Fruit fly (Drosophila melanogaster) whole organism, embryonic: ENCODE measurements around the gene asun.

Source experiments
- Atf6 ChIP-seq: fragments of 200-800 bp; sonication (Bioruptor generic); IDR thresholded peaks from 2 replicates; pipeline ENCODE4 v1.3.6; 2022; ENCODE audit warnings: missing biosample characterization, missing genetic modification characterization
- C15 ChIP-seq: fragments of 200-800 bp; sonication (Bioruptor generic); IDR thresholded peaks from 3 replicates; pipeline ENCODE4 v1.3.6; 2022; ENCODE audit warnings: missing biosample characterization, missing genetic modification characterization
- CG10147 ChIP-seq: fragments of 200-800 bp; sonication (Bioruptor generic); optimal IDR thresholded peaks from 2 replicates; lab custom pipeline; 2019; ENCODE audit warnings: missing biosample characterization, mild to moderate bottlenecking, missing genetic modification characterization, moderate library complexity
- CG10274 ChIP-seq: fragments of 200-800 bp; sonication (Bioruptor generic); optimal IDR thresholded peaks from 3 replicates; lab custom pipeline; 2017; ENCODE audit warnings: missing biosample characterization, mild to moderate bottlenecking, missing genetic modification characterization
- CG10431 ChIP-seq: fragments of 200-800 bp; sonication (Bioruptor generic); optimal IDR thresholded peaks from 3 replicates; lab custom pipeline; 2018; ENCODE audit warnings: missing biosample characterization, mild to moderate bottlenecking, missing genetic modification characterization
- CG11093 ChIP-seq: fragments of 200-800 bp; sonication (Bioruptor generic); IDR thresholded peaks from 3 replicates; pipeline ENCODE4 v1.3.6; 2022; ENCODE audit warnings: missing biosample characterization, missing genetic modification characterization
- CG11560 ChIP-seq: fragments of 200-800 bp; sonication (Bioruptor generic); IDR thresholded peaks from 3 replicates; pipeline ENCODE4 v1.3.6; 2022; ENCODE audit warnings: missing biosample characterization, missing genetic modification characterization
- CG11695 ChIP-seq: fragments of 200-800 bp; sonication (Bioruptor generic); IDR thresholded peaks from 3 replicates; pipeline ENCODE4 v1.3.6; 2022; ENCODE audit warnings: missing biosample characterization, missing genetic modification characterization
- CG1233 ChIP-seq: fragments of 200-800 bp; sonication (Bioruptor generic); optimal IDR thresholded peaks from 4 replicates; lab custom pipeline; 2018; ENCODE audit warnings: missing biosample characterization, mild to moderate bottlenecking, missing genetic modification characterization
- CG12391 ChIP-seq: fragments of 200-800 bp; sonication (Bioruptor generic); optimal IDR thresholded peaks from 3 replicates; lab custom pipeline; 2018; ENCODE audit warnings: missing biosample characterization, mild to moderate bottlenecking, missing genetic modification characterization, moderate library complexity
- CG12659 ChIP-seq: fragments of 200-800 bp; sonication (Bioruptor generic); optimal IDR thresholded peaks from 3 replicates; lab custom pipeline; 2017; ENCODE audit warnings: mild to moderate bottlenecking, missing biosample characterization, missing genetic modification reagents, missing genetic modification characterization
- CG13775 ChIP-seq: fragments of 200-800 bp; sonication (Bioruptor generic); optimal IDR thresholded peaks from 3 replicates; lab custom pipeline; 2017; ENCODE audit warnings: missing biosample characterization, mild to moderate bottlenecking, missing genetic modification characterization
- CG14667 ChIP-seq: fragments of 200-800 bp; sonication (Bioruptor generic); IDR thresholded peaks from 2 replicates; pipeline ENCODE4 v1.3.6; 2022; ENCODE audit warnings: missing biosample characterization, missing genetic modification characterization
- CG1529 ChIP-seq: fragments of 200-800 bp; sonication (Bioruptor generic); optimal IDR thresholded peaks from 3 replicates; lab custom pipeline; 2018; ENCODE audit warnings: missing biosample characterization, missing genetic modification characterization
- CG16813 ChIP-seq: fragments of 200-800 bp; sonication (Bioruptor generic); IDR thresholded peaks from 3 replicates; pipeline ENCODE4 v1.3.6; 2022; ENCODE audit warnings: missing biosample characterization, missing genetic modification characterization; ENCODE audit not compliant: partially characterized antibody
- CG17912 ChIP-seq: fragments of 200-800 bp; sonication (Bioruptor generic); optimal IDR thresholded peaks from 2 replicates; lab custom pipeline; 2018; ENCODE audit warnings: missing biosample characterization, mild to moderate bottlenecking, missing genetic modification characterization
- CG18476 ChIP-seq: fragments of 200-800 bp; sonication (Bioruptor generic); optimal IDR thresholded peaks from 2 replicates; lab custom pipeline; 2016; ENCODE audit warnings: missing biosample characterization, mild to moderate bottlenecking, missing genetic modification characterization
- CG18619 ChIP-seq: fragments of 200-800 bp; sonication (Bioruptor generic); optimal IDR thresholded peaks from 3 replicates; lab custom pipeline; 2017; ENCODE audit warnings: missing biosample characterization, mild to moderate bottlenecking, missing genetic modification characterization
- CG2129 ChIP-seq: fragments of 200-800 bp; sonication (Bioruptor generic); IDR thresholded peaks from 2 replicates; pipeline ENCODE4 v1.3.6; 2022; ENCODE audit warnings: missing biosample characterization, missing genetic modification characterization; ENCODE audit not compliant: partially characterized antibody
- CG3407 ChIP-seq: fragments of 200-800 bp; sonication (Bioruptor generic); optimal IDR thresholded peaks from 2 replicates; lab custom pipeline; 2018; ENCODE audit warnings: missing biosample characterization, mild to moderate bottlenecking, missing genetic modification characterization
- CG5245 ChIP-seq: fragments of 200-800 bp; sonication (Bioruptor generic); optimal IDR thresholded peaks from 3 replicates; lab custom pipeline; 2016; ENCODE audit warnings: missing biosample characterization, missing genetic modification characterization
- CG6272 ChIP-seq: fragments of 200-800 bp; sonication (Bioruptor generic); IDR thresholded peaks from 2 replicates; pipeline ENCODE4 v1.3.6; 2022; ENCODE audit warnings: missing biosample characterization, missing genetic modification characterization
- CG6765 ChIP-seq: fragments of 200-800 bp; sonication (Bioruptor generic); optimal IDR thresholded peaks from 3 replicates; lab custom pipeline; 2017; ENCODE audit warnings: missing biosample characterization, mild to moderate bottlenecking, missing genetic modification characterization
- CG7271 ChIP-seq: fragments of 200-800 bp; sonication (Bioruptor generic); optimal IDR thresholded peaks from 2 replicates; lab custom pipeline; 2018; ENCODE audit warnings: missing biosample characterization, mild to moderate bottlenecking, missing genetic modification characterization, moderate library complexity
- Doc2 ChIP-seq: fragments of 200-800 bp; sonication (Bioruptor generic); IDR thresholded peaks from 2 replicates; pipeline ENCODE4 v1.3.6; 2022; ENCODE audit warnings: missing biosample characterization, missing genetic modification characterization
- Drgx ChIP-seq: fragments of 200-800 bp; sonication (Bioruptor generic); IDR thresholded peaks from 2 replicates; pipeline ENCODE4 v1.3.6; 2022; ENCODE audit warnings: missing biosample characterization, missing genetic modification characterization
- Hand ChIP-seq: fragments of 200-800 bp; sonication (Bioruptor generic); optimal IDR thresholded peaks from 2 replicates; lab custom pipeline; 2017; ENCODE audit warnings: mild to moderate bottlenecking, missing biosample characterization, missing genetic modification reagents, missing genetic modification characterization
- HmgZ ChIP-seq: fragments of 200-800 bp; sonication (Bioruptor generic); optimal IDR thresholded peaks from 2 replicates; lab custom pipeline; 2018; ENCODE audit warnings: missing biosample characterization, mild to moderate bottlenecking, missing genetic modification characterization
- Max ChIP-seq: fragments of 200-800 bp; sonication (Bioruptor generic); optimal IDR thresholded peaks from 2 replicates; lab custom pipeline; 2016; ENCODE audit warnings: missing biosample characterization, mild to moderate bottlenecking, missing genetic modification characterization
- Mes4 ChIP-seq: fragments of 200-800 bp; sonication (Bioruptor generic); optimal IDR thresholded peaks from 2 replicates; lab custom pipeline; 2016; ENCODE audit warnings: missing biosample characterization, missing genetic modification characterization
- Nf-YB ChIP-seq: fragments of 200-800 bp; sonication (Bioruptor generic); optimal IDR thresholded peaks from 3 replicates; lab custom pipeline; 2019; ENCODE audit warnings: missing biosample characterization, mild to moderate bottlenecking, missing genetic modification characterization, moderate library complexity
- Pdp1 ChIP-seq, 2 experiments: fragments of 200-800 bp; sonication (Bioruptor generic); optimal IDR thresholded peaks; 3 replicates each; lab custom pipeline; 2016; ENCODE audit warnings: missing biosample characterization in 2 of 2, missing genetic modification characterization in 2 of 2, mild to moderate bottlenecking in 1 of 2, moderate library complexity in 1 of 2
- Side ChIP-seq: fragments of 200-800 bp; sonication (Bioruptor generic); optimal IDR thresholded peaks from 2 replicates; lab custom pipeline; 2016; ENCODE audit warnings: missing biosample characterization, missing genetic modification characterization
- Stat92E ChIP-seq, 3 experiments: fragments of >200 bp in 2 of 3; fragments of 200-800 bp in 1 of 3; sonication (Bioruptor generic) in 1 of 3; optimal IDR thresholded peaks; 2 replicates each; lab custom pipeline; 2017 to 2019; ENCODE audit warnings: missing biosample characterization in 3 of 3, missing genetic modification characterization in 3 of 3, mild to moderate bottlenecking in 1 of 3, moderate library complexity in 1 of 3
- aop ChIP-seq: fragments of 200-800 bp; sonication (Bioruptor generic); IDR thresholded peaks from 2 replicates; pipeline ENCODE4 v1.3.6; 2022; ENCODE audit warnings: missing biosample characterization, missing genetic modification characterization
- ci ChIP-seq: fragments of 200-800 bp; sonication (Bioruptor generic); IDR thresholded peaks from 3 replicates; pipeline ENCODE4 v1.3.6; 2022; ENCODE audit warnings: missing biosample characterization, missing genetic modification characterization
- dmrt11E ChIP-seq: fragments of 200-800 bp; sonication (Bioruptor generic); optimal IDR thresholded peaks from 3 replicates; lab custom pipeline; 2018; ENCODE audit warnings: missing biosample characterization, mild to moderate bottlenecking, missing genetic modification characterization, moderate library complexity
- dpn ChIP-seq, 2 experiments: fragments of 200-800 bp; sonication (Bioruptor generic); optimal IDR thresholded peaks; 3 replicates each; lab custom pipeline; 2016; ENCODE audit warnings: missing biosample characterization in 2 of 2, missing genetic modification characterization in 2 of 2
- ems ChIP-seq: fragments of 200-800 bp; sonication (Bioruptor generic); optimal IDR thresholded peaks from 3 replicates; lab custom pipeline; 2016; ENCODE audit warnings: missing biosample characterization, missing genetic modification characterization
- gcm ChIP-seq: fragments of 200-800 bp; sonication (Bioruptor generic); optimal IDR thresholded peaks from 2 replicates; lab custom pipeline; 2019; ENCODE audit warnings: missing biosample characterization, mild to moderate bottlenecking, missing genetic modification characterization, moderate library complexity
- gfzf ChIP-seq: fragments of 200-800 bp; sonication (Bioruptor generic); optimal IDR thresholded peaks from 2 replicates; lab custom pipeline; 2016; ENCODE audit warnings: missing biosample characterization, mild to moderate bottlenecking, missing genetic modification characterization, moderate library complexity
- gsb-n ChIP-seq: fragments of 200-800 bp; sonication (Bioruptor generic); optimal IDR thresholded peaks from 3 replicates; lab custom pipeline; 2018; ENCODE audit warnings: missing biosample characterization, mild to moderate bottlenecking, missing genetic modification characterization
- lola ChIP-seq, 3 experiments: fragments of >200 bp in 2 of 3; fragments of 200-800 bp in 1 of 3; sonication (Bioruptor generic) in 1 of 3; optimal IDR thresholded peaks; 2 replicates each; lab custom pipeline; 2017 to 2019; ENCODE audit warnings: missing biosample characterization in 3 of 3, missing genetic modification characterization in 3 of 3, mild to moderate bottlenecking in 1 of 3, moderate library complexity in 1 of 3
- odd ChIP-seq: fragments of 200-800 bp; sonication (Bioruptor generic); optimal IDR thresholded peaks from 2 replicates; lab custom pipeline; 2017; ENCODE audit warnings: missing biosample characterization, mild to moderate bottlenecking, missing genetic modification characterization
- pnt ChIP-seq: fragments of 200-800 bp; sonication (Bioruptor generic); optimal IDR thresholded peaks from 3 replicates; lab custom pipeline; 2016; ENCODE audit warnings: missing biosample characterization, missing genetic modification characterization
- salm ChIP-seq: fragments of 200-800 bp; sonication (Bioruptor generic); optimal IDR thresholded peaks from 2 replicates; lab custom pipeline; 2018; ENCODE audit warnings: missing biosample characterization, mild to moderate bottlenecking, missing genetic modification characterization
- sens-2 ChIP-seq: fragments of 200-800 bp; sonication (Bioruptor generic); IDR thresholded peaks from 2 replicates; pipeline ENCODE4 v1.3.6; 2022; ENCODE audit warnings: missing biosample characterization, missing genetic modification characterization
- sima ChIP-seq: fragments of 200-800 bp; sonication (Bioruptor generic); optimal IDR thresholded peaks from 2 replicates; lab custom pipeline; 2016; ENCODE audit warnings: missing biosample characterization, missing genetic modification characterization
- slou ChIP-seq: fragments of 200-800 bp; sonication (Bioruptor generic); optimal IDR thresholded peaks from 3 replicates; lab custom pipeline; 2016; ENCODE audit warnings: missing biosample characterization, missing genetic modification characterization
- zen ChIP-seq: fragments of 200-800 bp; sonication (Bioruptor generic); optimal IDR thresholded peaks from 3 replicates; lab custom pipeline; 2018; ENCODE audit warnings: missing biosample characterization, mild to moderate bottlenecking, missing genetic modification characterization, moderate library complexity

Gene asun

DNA sequence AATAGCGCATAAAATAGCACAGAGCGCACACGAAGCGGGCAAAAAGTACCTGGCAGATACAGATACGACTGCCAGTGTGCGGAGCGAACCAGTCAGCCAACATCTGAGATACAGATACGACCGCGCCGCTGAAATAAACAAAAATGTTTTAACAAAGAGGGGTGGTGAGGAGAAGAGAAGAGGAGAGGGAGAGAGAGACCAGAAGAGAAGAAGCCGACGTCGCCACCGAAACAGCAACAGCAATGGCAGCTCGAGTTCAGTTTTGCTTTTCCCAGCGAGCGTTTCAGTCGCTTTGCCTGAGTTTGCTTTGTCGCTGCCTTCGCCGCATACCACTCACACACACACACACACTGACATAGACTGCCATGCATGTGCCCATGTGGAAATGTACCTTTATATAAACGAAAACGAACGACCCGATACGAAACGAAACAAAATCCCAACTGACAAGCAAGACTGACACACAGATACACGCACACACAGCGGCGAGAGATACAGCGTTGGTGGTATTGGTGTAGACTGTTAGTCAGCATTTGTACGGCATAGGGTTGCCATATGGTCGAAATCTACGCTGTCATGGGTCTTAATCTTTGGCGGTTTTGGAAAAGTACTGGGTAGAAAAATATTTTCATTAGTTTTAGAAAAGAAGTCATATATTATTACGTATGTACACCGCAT lies 22.8 kb upstream of the asun start (continued):
- TF ChIP-seq lola (GFP tag; optimal IDR thresholded peaks at IDR 0.05; lab: Kevin White, UChicago) (peak in 1 of 3 experiments; percentile 41), slou (GFP tag; lab: Kevin White, UChicago) (no peak), CG16813 (GFP tag; lab: Robert Waterston, UW) (no peak), CG10431 (GFP tag; lab: Kevin White, UChicago) (no peak), CG17912 (GFP tag; lab: Kevin White, UChicago) (peak; percentile 47), ci (GFP tag; lab: Robert Waterston, UW) (no peak), CG11560 (tag; lab: Robert Waterston, UW) (no peak), CG1233 (GFP tag; lab: Kevin White, UChicago) (peak; percentile 17), sens-2 (GFP tag; lab: Robert Waterston, UW) (no peak), CG18476 (GFP tag; lab: Kevin White, UChicago) (no peak), Mes4 (no peak), zen (tag; lab: Kevin White, UChicago) (no peak), Max (GFP tag; lab: Kevin White, UChicago) (no peak), Nf-YB (no peak), CG10147 (peak; percentile 21), dmrt11E (no peak), Hand (GFP tag; lab: Kevin White, UChicago) (peak; percentile 39), CG11695 (GFP tag; lab: Robert Waterston, UW) (no peak), pnt (GFP tag; lab: Kevin White, UChicago) (no peak), Drgx (GFP tag; lab: Robert Waterston, UW) (no peak), CG12391 (tag; lab: Kevin White, UChicago) (no peak), CG1529 (no peak), gfzf (GFP tag; lab: Kevin White, UChicago) (peak; percentile 3), Side (no peak), CG6765 (GFP tag; lab: Kevin White, UChicago) (no peak), CG11093 (GFP tag; lab: Robert Waterston, UW) (no peak), CG7271 (tag; lab: Kevin White, UChicago) (no peak), dpn (GFP tag; optimal IDR thresholded peaks at IDR 0.05; lab: Kevin White, UChicago) (peak in 1 of 2 experiments; percentile 31), Stat92E (GFP tag; optimal IDR thresholded peaks at IDR 0.05; lab: Kevin White, UChicago) (peak in 1 of 3 experiments; percentile 74), CG6272 (GFP tag; lab: Robert Waterston, UW) (0 out of 2 replicates have a peak, but pooled peaks have one; percentile 28), sima (GFP tag; lab: Kevin White, UChicago) (no peak), gsb-n (tag; lab: Kevin White, UChicago) (peak; percentile 29), CG2129 (no peak), CG14667 (GFP tag; lab: Robert Waterston, UW) (no peak), Atf6 (GFP tag; lab: Robert Waterston, UW) (no peak), CG13775 (GFP tag; lab: Kevin White, UChicago) (no peak), aop (GFP tag; lab: Robert Waterston, UW) (no peak), CG5245 (GFP tag; lab: Kevin White, UChicago) (no peak)
- TF ChIP-seq, all 482 proteins: peak for 150

DNA sequence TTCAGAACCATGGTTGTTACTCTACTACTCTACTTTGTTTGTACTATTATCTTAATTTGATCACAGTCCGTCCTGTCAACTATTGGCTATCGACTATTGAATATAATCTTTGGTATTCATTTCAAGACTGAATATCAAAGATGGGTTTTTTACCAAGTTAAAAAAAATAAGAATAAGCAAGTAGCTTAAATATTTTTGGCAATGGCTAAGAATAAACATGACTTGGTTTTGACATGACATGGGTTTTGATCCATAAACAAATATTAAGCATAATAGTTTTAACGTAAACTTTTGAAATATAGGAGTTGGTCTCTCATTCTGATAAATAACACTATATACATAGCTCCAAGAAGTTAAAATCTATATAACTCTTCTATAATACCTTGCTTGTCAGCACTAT lies 22.2 kb upstream of the asun start:
- TF ChIP-seq Doc2, result no peak
- TF ChIP-seq CG12659 (GFP tag; lab: Kevin White, UChicago), result no peak
- no peak for TF ChIP-seq Nf-YB
- no peak for TF ChIP-seq odd
- no peak for TF ChIP-seq salm (tag; lab: Kevin White, UChicago)
- no peak for TF ChIP-seq HmgZ (tag; lab: Kevin White, UChicago)
- peak; percentile 55 for TF ChIP-seq CG18619 (GFP tag; lab: Kevin White, UChicago)
- no peak for TF ChIP-seq CG2129
- no peak for TF ChIP-seq ems (GFP tag; lab: Kevin White, UChicago)
- TF ChIP-seq CG10274 (GFP tag; lab: Kevin White, UChicago), result peak; percentile 37
- peak; percentile 41 for TF ChIP-seq CG13775 (GFP tag; lab: Kevin White, UChicago)
- TF ChIP-seq gcm (GFP tag; lab: Kevin White, UChicago), result no peak
- TF ChIP-seq CG3407 (GFP tag; lab: Kevin White, UChicago), result no peak
- no peak for TF ChIP-seq C15 (GFP tag; lab: Robert Waterston, UW)
- no peak for TF ChIP-seq Pdp1 (GFP tag; optimal IDR thresholded peaks at IDR 0.05; lab: Kevin White, UChicago)
